ENCODE assay signal across 1 fruit fly cellular context in the genomic region with DNA sequence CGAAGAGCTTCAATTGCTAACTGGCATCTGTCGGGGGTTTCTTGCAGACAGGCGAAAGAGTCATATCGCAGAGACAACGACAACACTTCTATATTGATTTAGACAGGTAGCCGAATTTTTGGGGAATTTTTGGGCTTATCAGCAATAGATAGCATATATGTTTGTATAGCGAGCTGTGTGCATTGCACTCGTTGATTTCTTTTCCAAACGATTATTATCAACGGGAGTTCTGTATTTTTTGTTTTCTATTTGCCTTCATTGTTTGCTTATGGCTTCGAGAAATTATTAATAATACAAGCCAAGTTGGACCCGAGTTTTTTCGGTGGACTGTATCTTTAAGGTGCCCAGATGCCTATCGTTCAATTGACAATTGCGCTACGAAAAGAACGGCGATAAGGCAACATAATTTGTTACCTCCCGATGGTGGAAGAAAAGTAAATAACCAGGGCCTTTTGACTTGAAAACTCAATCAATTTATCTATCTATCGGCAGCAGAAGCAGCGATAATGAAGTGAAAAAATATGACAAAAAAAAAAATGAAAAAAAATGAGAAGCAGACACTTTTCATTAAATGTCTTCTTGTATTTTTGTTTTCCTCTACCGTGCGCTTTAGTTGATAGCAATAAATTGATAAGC.
TF ChIP-seq lines count a peak whose summit lies in the region.

No protein-coding gene starts in this region.

TF ChIP-seq in whole organism, embryonic, 481 proteins besides CTCF, POLR2A, EP300 and RAD21 (continued from another document and continues in another):
- TF ChIP-seq Mad (GFP tag; optimal IDR thresholded peaks at IDR 0.05; lab: Kevin White, UChicago), result no peak
- TF ChIP-seq CG4820 (GFP tag; optimal IDR thresholded peaks at IDR 0.05; lab: Kevin White, UChicago), result no peak
- no peak for TF ChIP-seq B-H1 (GFP tag; IDR thresholded peaks at IDR 0.05; lab: Robert Waterston, UW)
- TF ChIP-seq H2.0 (GFP tag; IDR thresholded peaks at IDR 0.05; lab: Robert Waterston, UW), result no peak
- TF ChIP-seq br (optimal IDR thresholded peaks at IDR 0.05; lab: Kevin White, UChicago), result no peak
- TF ChIP-seq ftz-f1 (GFP tag; optimal IDR thresholded peaks at IDR 0.05; lab: Kevin White, UChicago), result no peak
- TF ChIP-seq az2 (GFP tag; optimal IDR thresholded peaks at IDR 0.05; lab: Kevin White, UChicago), result no peak
- TF ChIP-seq Sry-β (GFP tag; optimal IDR thresholded peaks at IDR 0.05; lab: Kevin White, UChicago), result peak; percentile 15
- no peak for TF ChIP-seq Fer2 (tag; optimal IDR thresholded peaks at IDR 0.05; lab: Kevin White, UChicago)
- no peak for TF ChIP-seq crol (GFP tag; IDR thresholded peaks at IDR 0.05; lab: Robert Waterston, UW)
- TF ChIP-seq CG15696 (tag; optimal IDR thresholded peaks at IDR 0.05; lab: Kevin White, UChicago), result peak; percentile 78
- no peak for TF ChIP-seq CG4730 (GFP tag; IDR thresholded peaks at IDR 0.05; lab: Robert Waterston, UW)
- TF ChIP-seq CG11695 (GFP tag; IDR thresholded peaks at IDR 0.05; lab: Robert Waterston, UW), result no peak
- peak; percentile 26 for TF ChIP-seq CG12391 (tag; optimal IDR thresholded peaks at IDR 0.05; lab: Kevin White, UChicago)
- peak; percentile 63 for TF ChIP-seq CG9727 (GFP tag; optimal IDR thresholded peaks at IDR 0.05; lab: Kevin White, UChicago)
- peak; percentile 12 for TF ChIP-seq CG8290 (GFP tag; optimal IDR thresholded peaks at IDR 0.05; lab: Kevin White, UChicago)
- peak in 1 of 2 experiments; percentile 49 for TF ChIP-seq CG8290 (tag; optimal IDR thresholded peaks at IDR 0.05; lab: Kevin White, UChicago)
- TF ChIP-seq CG7963 (GFP tag; IDR thresholded peaks at IDR 0.05; lab: Robert Waterston, UW; ENCODE audit: partially characterized antibody), result no peak
- no peak for TF ChIP-seq sc (optimal IDR thresholded peaks at IDR 0.05; lab: Kevin White, UChicago)
- TF ChIP-seq sc (GFP tag; optimal IDR thresholded peaks at IDR 0.05; lab: Kevin White, UChicago), result no peak
- TF ChIP-seq tx (GFP tag; optimal IDR thresholded peaks at IDR 0.05; lab: Kevin White, UChicago), result no peak
- no peak for TF ChIP-seq dysf (GFP tag; IDR thresholded peaks at IDR 0.05; lab: Robert Waterston, UW)
- no peak for TF ChIP-seq psq (GFP tag; optimal IDR thresholded peaks at IDR 0.05; lab: Kevin White, UChicago)
- peak; percentile 66 for TF ChIP-seq MTF-1 (GFP tag; optimal IDR thresholded peaks at IDR 0.05; lab: Kevin White, UChicago; ENCODE audit: borderline replicate concordance)
- TF ChIP-seq lov (optimal IDR thresholded peaks at IDR 0.05; lab: Kevin White, UChicago), result no peak
- TF ChIP-seq lov (GFP tag; IDR thresholded peaks at IDR 0.05; lab: Robert Waterston, UW), result no peak
- no peak for TF ChIP-seq H15 (GFP tag; IDR thresholded peaks at IDR 0.05; lab: Robert Waterston, UW)
- TF ChIP-seq fu2 (GFP tag; optimal IDR thresholded peaks at IDR 0.05; lab: Kevin White, UChicago), result no peak
- no peak for TF ChIP-seq CG14860 (GFP tag; IDR thresholded peaks at IDR 0.05; lab: Robert Waterston, UW; ENCODE audit: partially characterized antibody)
- TF ChIP-seq Jarid2 (GFP tag; optimal IDR thresholded peaks at IDR 0.05; lab: Kevin White, UChicago), result no peak
- no peak for TF ChIP-seq CG16779 (GFP tag; IDR thresholded peaks at IDR 0.05; lab: Robert Waterston, UW)
- TF ChIP-seq YL-1 (GFP tag; optimal IDR thresholded peaks at IDR 0.05; lab: Kevin White, UChicago), result no peak
- no peak for TF ChIP-seq Rfx (GFP tag; IDR thresholded peaks at IDR 0.05; lab: Robert Waterston, UW)
- no peak for TF ChIP-seq otp (GFP tag; IDR thresholded peaks at IDR 0.05; lab: Robert Waterston, UW)
- TF ChIP-seq CG14441 (GFP tag; IDR thresholded peaks at IDR 0.05; lab: Robert Waterston, UW), result no peak
- TF ChIP-seq Dfd (GFP tag; optimal IDR thresholded peaks at IDR 0.05; lab: Kevin White, UChicago), result no peak
- TF ChIP-seq Optix (GFP tag; IDR thresholded peaks at IDR 0.05; lab: Robert Waterston, UW), result no peak
- no peak for TF ChIP-seq CG7987 (GFP tag; optimal IDR thresholded peaks at IDR 0.05; lab: Kevin White, UChicago)
- no peak for TF ChIP-seq CG11504 (tag; optimal IDR thresholded peaks at IDR 0.05; lab: Kevin White, UChicago)
- no peak for TF ChIP-seq Ravus (GFP tag; IDR thresholded peaks at IDR 0.05; lab: Robert Waterston, UW)
- TF ChIP-seq D19A (tag; optimal IDR thresholded peaks at IDR 0.05; lab: Kevin White, UChicago), result peak; percentile 13
- peak; percentile 36; the same call in 1 of the 2 replicates for TF ChIP-seq CG10959 (GFP tag; IDR thresholded peaks at IDR 0.05; lab: Robert Waterston, UW)
- peak in 1 of 2 experiments; percentile 24 for TF ChIP-seq bsh (GFP tag; optimal IDR thresholded peaks at IDR 0.05; lab: Kevin White, UChicago)
- no peak for TF ChIP-seq Elba2 (GFP tag; optimal IDR thresholded peaks at IDR 0.05; lab: Kevin White, UChicago)
- peak in 1 of 3 experiments; percentile 34 for TF ChIP-seq lola (GFP tag; optimal IDR thresholded peaks at IDR 0.05; lab: Kevin White, UChicago)
- TF ChIP-seq Lim3 (GFP tag; IDR thresholded peaks at IDR 0.05; lab: Robert Waterston, UW), result peak; percentile 31; the same call in 1 of the 2 replicates
- no peak for TF ChIP-seq CG12744 (GFP tag; optimal IDR thresholded peaks at IDR 0.05; lab: Kevin White, UChicago)
- TF ChIP-seq CG7839 (tag; optimal IDR thresholded peaks at IDR 0.05; lab: Kevin White, UChicago), result no peak
- TF ChIP-seq jumu (GFP tag; optimal IDR thresholded peaks at IDR 0.05; lab: Kevin White, UChicago), result no peak
- peak; percentile 12 for TF ChIP-seq CG17385 (GFP tag; optimal IDR thresholded peaks at IDR 0.05; lab: Kevin White, UChicago)
- no peak for TF ChIP-seq Nf-YC (tag; optimal IDR thresholded peaks at IDR 0.05; lab: Kevin White, UChicago)
- TF ChIP-seq CG17568 (GFP tag; optimal IDR thresholded peaks at IDR 0.05; lab: Kevin White, UChicago), result peak; percentile 40
- peak; percentile 12 for TF ChIP-seq Spps (tag; optimal IDR thresholded peaks at IDR 0.05; lab: Kevin White, UChicago)
- peak; percentile 17 for TF ChIP-seq CG12104 (GFP tag; optimal IDR thresholded peaks at IDR 0.05; lab: Kevin White, UChicago)
- no peak for TF ChIP-seq tin (GFP tag; optimal IDR thresholded peaks at IDR 0.05; lab: Kevin White, UChicago)
- TF ChIP-seq Dref (GFP tag; IDR thresholded peaks at IDR 0.05; lab: Robert Waterston, UW), result no peak
- TF ChIP-seq fd102C (GFP tag; optimal IDR thresholded peaks at IDR 0.05; lab: Kevin White, UChicago), result peak; percentile 75
- TF ChIP-seq emc (GFP tag; optimal IDR thresholded peaks at IDR 0.05; lab: Kevin White, UChicago), result no peak
- TF ChIP-seq CG6683 (GFP tag; optimal IDR thresholded peaks at IDR 0.05; lab: Kevin White, UChicago), result no peak
- TF ChIP-seq CG7786 (GFP tag; optimal IDR thresholded peaks at IDR 0.05; lab: Kevin White, UChicago), result no peak
- TF ChIP-seq CG7745 (tag; optimal IDR thresholded peaks at IDR 0.05; lab: Kevin White, UChicago), result peak; percentile 77
- no peak for TF ChIP-seq CG15269 (tag; optimal IDR thresholded peaks at IDR 0.05; lab: Kevin White, UChicago)
- TF ChIP-seq Dek (tag; optimal IDR thresholded peaks at IDR 0.05; lab: Kevin White, UChicago), result no peak
- no peak for TF ChIP-seq Ets65A (GFP tag; lab: Kevin White, UChicago)
- no peak for TF ChIP-seq Taf1 (GFP tag; IDR thresholded peaks at IDR 0.05; lab: Robert Waterston, UW)
- no peak for TF ChIP-seq sob (GFP tag; IDR thresholded peaks at IDR 0.05; lab: Robert Waterston, UW)
- no peak for TF ChIP-seq phol (tag; optimal IDR thresholded peaks at IDR 0.05; lab: Kevin White, UChicago)
- TF ChIP-seq pum (GFP tag; optimal IDR thresholded peaks at IDR 0.05; lab: Kevin White, UChicago), result no peak
- no peak for TF ChIP-seq CG14014 (GFP tag; IDR thresholded peaks at IDR 0.05; lab: Robert Waterston, UW)
- no peak for TF ChIP-seq CG10321 (GFP tag; IDR thresholded peaks at IDR 0.05; lab: Robert Waterston, UW)
- no peak for TF ChIP-seq HmgD (GFP tag; optimal IDR thresholded peaks at IDR 0.05; lab: Kevin White, UChicago)
- no peak for TF ChIP-seq toy (GFP tag; IDR thresholded peaks at IDR 0.05; lab: Robert Waterston, UW)
- no peak for TF ChIP-seq pb (GFP tag; optimal IDR thresholded peaks at IDR 0.05; lab: Kevin White, UChicago)
- TF ChIP-seq CG12071 (GFP tag; optimal IDR thresholded peaks at IDR 0.05; lab: Kevin White, UChicago), result no peak
- TF ChIP-seq Sin3A (optimal IDR thresholded peaks at IDR 0.05; lab: Kevin White, UChicago), result no peak
- TF ChIP-seq chinmo (GFP tag; IDR thresholded peaks at IDR 0.05; lab: Robert Waterston, UW; ENCODE audit: partially characterized antibody), result no peak
- TF ChIP-seq chn (GFP tag; optimal IDR thresholded peaks at IDR 0.05; lab: Kevin White, UChicago), result no peak
- peak; percentile 95 for TF ChIP-seq CG15479 (GFP tag; optimal IDR thresholded peaks at IDR 0.05; lab: Kevin White, UChicago)
- TF ChIP-seq NC2α (GFP tag; optimal IDR thresholded peaks at IDR 0.05; lab: Kevin White, UChicago), result no peak
- TF ChIP-seq CG7357 (GFP tag; IDR thresholded peaks at IDR 0.05; lab: Robert Waterston, UW), result no peak
- TF ChIP-seq Bdp1 (GFP tag; optimal IDR thresholded peaks at IDR 0.05; lab: Kevin White, UChicago), result no peak
- TF ChIP-seq Gsc (GFP tag; IDR thresholded peaks at IDR 0.05; lab: Robert Waterston, UW), result no peak
- peak; percentile 20 for TF ChIP-seq CG17829 (tag; optimal IDR thresholded peaks at IDR 0.05; lab: Kevin White, UChicago)
- TF ChIP-seq CG8944 (GFP tag; optimal IDR thresholded peaks at IDR 0.05; lab: Kevin White, UChicago), result no peak
- peak; percentile 74 for TF ChIP-seq ac (GFP tag; optimal IDR thresholded peaks at IDR 0.05; lab: Kevin White, UChicago)
- no peak for TF ChIP-seq CG1647 (GFP tag; optimal IDR thresholded peaks at IDR 0.05; lab: Kevin White, UChicago)
- no peak for TF ChIP-seq Chrac-16 (GFP tag; optimal IDR thresholded peaks at IDR 0.05; lab: Kevin White, UChicago)
- TF ChIP-seq ro (GFP tag; IDR thresholded peaks at IDR 0.05; lab: Robert Waterston, UW), result no peak
- no peak for TF ChIP-seq CG8089 (GFP tag; optimal IDR thresholded peaks at IDR 0.05; lab: Kevin White, UChicago)
- TF ChIP-seq cas (GFP tag; IDR thresholded peaks at IDR 0.05; lab: Robert Waterston, UW), result no peak
- TF ChIP-seq Abd-B (GFP tag; optimal IDR thresholded peaks at IDR 0.05; lab: Kevin White, UChicago), result no peak
- TF ChIP-seq CG15011 (GFP tag; optimal IDR thresholded peaks at IDR 0.05; lab: Kevin White, UChicago), result no peak
- TF ChIP-seq cg (GFP tag; optimal IDR thresholded peaks at IDR 0.05; lab: Kevin White, UChicago), result no peak
- peak; percentile 5 for TF ChIP-seq CG17359 (tag; optimal IDR thresholded peaks at IDR 0.05; lab: Kevin White, UChicago)
- TF ChIP-seq Pdp1 (GFP tag; optimal IDR thresholded peaks at IDR 0.05; lab: Kevin White, UChicago), result no peak
- TF ChIP-seq pan (optimal IDR thresholded peaks at IDR 0.05; lab: Kevin White, UChicago), result no peak
- TF ChIP-seq pan (GFP tag; optimal IDR thresholded peaks at IDR 0.05 in 1 of 2, IDR thresholded peaks at IDR 0.05 in 1 of 2), result no peak
- no peak for TF ChIP-seq Lpt (GFP tag; optimal IDR thresholded peaks at IDR 0.05; lab: Kevin White, UChicago)
- no peak for TF ChIP-seq ara (GFP tag; IDR thresholded peaks at IDR 0.05; lab: Robert Waterston, UW)
- TF ChIP-seq nau (GFP tag; optimal IDR thresholded peaks at IDR 0.05; lab: Kevin White, UChicago), result no peak
- peak; percentile 25 for TF ChIP-seq odd (GFP tag; optimal IDR thresholded peaks at IDR 0.05; lab: Kevin White, UChicago)
- TF ChIP-seq ems (GFP tag; optimal IDR thresholded peaks at IDR 0.05; lab: Kevin White, UChicago), result no peak
- TF ChIP-seq CG31388 (GFP tag; optimal IDR thresholded peaks at IDR 0.05; lab: Kevin White, UChicago), result no peak
- peak; percentile 36; the same call in 1 of the 2 replicates for TF ChIP-seq Xrp1 (GFP tag; IDR thresholded peaks at IDR 0.05; lab: Robert Waterston, UW)
- no peak for TF ChIP-seq tup (GFP tag; optimal IDR thresholded peaks at IDR 0.05; lab: Kevin White, UChicago)
- TF ChIP-seq E2f1 (GFP tag; IDR thresholded peaks at IDR 0.05; lab: Robert Waterston, UW), result no peak
- no peak for TF ChIP-seq CG14667 (GFP tag; IDR thresholded peaks at IDR 0.05; lab: Robert Waterston, UW)
- TF ChIP-seq inv (GFP tag; IDR thresholded peaks at IDR 0.05; lab: Robert Waterston, UW; ENCODE audit: partially characterized antibody), result no peak
- no peak; the same call in 2 of the 3 replicates for TF ChIP-seq zfh1 (GFP tag; IDR thresholded peaks at IDR 0.05; lab: Robert Waterston, UW)
- no peak for TF ChIP-seq run (tag; optimal IDR thresholded peaks at IDR 0.05; lab: Kevin White, UChicago)
- peak in 1 of 2 experiments; percentile 79 for TF ChIP-seq tll (GFP tag; optimal IDR thresholded peaks at IDR 0.05; lab: Kevin White, UChicago)
- TF ChIP-seq lbe (GFP tag; optimal IDR thresholded peaks at IDR 0.05; lab: Kevin White, UChicago), result no peak
- no peak for TF ChIP-seq CG34422 (GFP tag; IDR thresholded peaks at IDR 0.05; lab: Robert Waterston, UW)
- TF ChIP-seq CG15601 (tag; optimal IDR thresholded peaks at IDR 0.05; lab: Kevin White, UChicago), result peak; percentile 72
- no peak for TF ChIP-seq esg (GFP tag; conservative IDR thresholded peaks at IDR 0.05; lab: Robert Waterston, UW)
- no peak for TF ChIP-seq Ada2b (GFP tag; IDR thresholded peaks at IDR 0.05; lab: Robert Waterston, UW)
- no peak for TF ChIP-seq CG11456 (GFP tag; IDR thresholded peaks at IDR 0.05; lab: Robert Waterston, UW)
- no peak for TF ChIP-seq btn (GFP tag; optimal IDR thresholded peaks at IDR 0.05; lab: Kevin White, UChicago)
- no peak for TF ChIP-seq sima (GFP tag; optimal IDR thresholded peaks at IDR 0.05; lab: Kevin White, UChicago)
- TF ChIP-seq lab (GFP tag; optimal IDR thresholded peaks at IDR 0.05; lab: Kevin White, UChicago), result peak; percentile 28
- TF ChIP-seq bab2 (GFP tag; optimal IDR thresholded peaks at IDR 0.05; lab: Kevin White, UChicago), result peak; percentile 26
- TF ChIP-seq CG30431 (GFP tag; optimal IDR thresholded peaks at IDR 0.05; lab: Kevin White, UChicago), result no peak
- no peak for TF ChIP-seq HHEX (GFP tag; optimal IDR thresholded peaks at IDR 0.05; lab: Kevin White, UChicago)
- no peak for TF ChIP-seq CG34376 (GFP tag; optimal IDR thresholded peaks at IDR 0.05; lab: Kevin White, UChicago)
- TF ChIP-seq grn (GFP tag; optimal IDR thresholded peaks at IDR 0.05; lab: Kevin White, UChicago), result peak; percentile 98
- TF ChIP-seq Dp (GFP tag; optimal IDR thresholded peaks at IDR 0.05; lab: Kevin White, UChicago), result no peak
- peak; percentile 41 for TF ChIP-seq pros (GFP tag; optimal IDR thresholded peaks at IDR 0.05; lab: Kevin White, UChicago)
- no peak for TF ChIP-seq zf30C (GFP tag; optimal IDR thresholded peaks at IDR 0.05; lab: Kevin White, UChicago)
- no peak for TF ChIP-seq Max (GFP tag; optimal IDR thresholded peaks at IDR 0.05; lab: Kevin White, UChicago)
- no peak for TF ChIP-seq HmgZ (tag; optimal IDR thresholded peaks at IDR 0.05; lab: Kevin White, UChicago)
- 0 out of 2 replicates have a peak, but pooled peaks have one; percentile 28 for TF ChIP-seq CG31441 (GFP tag; IDR thresholded peaks at IDR 0.05; lab: Robert Waterston, UW)
